Fruit fly (Drosophila melanogaster) whole organism, embryonic: ENCODE results near the gene Act87E.
A peak's percentile ranks its signal among the peaks of the same experiment; 100 is the strongest.

Experiments used
- CG10321 ChIP-seq: fragments of 200-800 bp; sonication (Bioruptor generic); IDR thresholded peaks from 2 replicates; pipeline ENCODE4 v1.3.6; 2022; ENCODE audit warnings: missing biosample characterization, missing genetic modification characterization
- CG13624 ChIP-seq: fragments of 200-800 bp; sonication (Bioruptor generic); optimal IDR thresholded peaks from 2 replicates; lab custom pipeline; 2016; ENCODE audit warnings: missing biosample characterization, missing genetic modification characterization
- CG13775 ChIP-seq: fragments of 200-800 bp; sonication (Bioruptor generic); optimal IDR thresholded peaks from 3 replicates; lab custom pipeline; 2017; ENCODE audit warnings: missing biosample characterization, mild to moderate bottlenecking, missing genetic modification characterization
- CG17328 ChIP-seq: fragments of 200-800 bp; sonication (Bioruptor generic); IDR thresholded peaks from 2 replicates; pipeline ENCODE4 v1.3.6; 2022; ENCODE audit warnings: missing biosample characterization, missing genetic modification characterization
- CG17829 ChIP-seq: fragments of 200-800 bp; optimal IDR thresholded peaks from 2 replicates; lab custom pipeline; 2019; ENCODE audit warnings: missing biosample characterization, mild to moderate bottlenecking, missing genetic modification characterization, moderate library complexity
- CG18011 ChIP-seq: fragments of 200-800 bp; sonication (Bioruptor generic); optimal IDR thresholded peaks from 2 replicates; lab custom pipeline; 2017; ENCODE audit warnings: missing biosample characterization, missing genetic modification characterization, mild to moderate bottlenecking, moderate library complexity, missing genotype
- CG18476 ChIP-seq: fragments of 200-800 bp; sonication (Bioruptor generic); optimal IDR thresholded peaks from 2 replicates; lab custom pipeline; 2016; ENCODE audit warnings: missing biosample characterization, mild to moderate bottlenecking, missing genetic modification characterization
- CG2120 ChIP-seq: fragments of 200-800 bp; sonication (Bioruptor generic); optimal IDR thresholded peaks from 3 replicates; lab custom pipeline; 2016; ENCODE audit warnings: missing biosample characterization, missing genetic modification characterization
- CG2199 ChIP-seq: fragments of 200-800 bp; sonication (Bioruptor generic); IDR thresholded peaks from 3 replicates; pipeline ENCODE4 v1.3.6; 2022; ENCODE audit warnings: missing biosample characterization, missing genetic modification characterization
- CG2678 ChIP-seq: fragments of 200-800 bp; sonication (Bioruptor generic); optimal IDR thresholded peaks from 3 replicates; lab custom pipeline; 2019; ENCODE audit warnings: missing biosample characterization, mild to moderate bottlenecking, missing genetic modification characterization, moderate library complexity
- CG31441 ChIP-seq: fragments of 200-800 bp; sonication (Bioruptor generic); IDR thresholded peaks from 2 replicates; pipeline ENCODE4 v1.3.6; 2022; ENCODE audit warnings: missing biosample characterization, missing genetic modification characterization
- CG34422 ChIP-seq: fragments of 200-800 bp; sonication (Bioruptor generic); IDR thresholded peaks from 3 replicates; pipeline ENCODE4 v1.3.6; 2022; ENCODE audit warnings: missing biosample characterization, missing genetic modification characterization
- CG8359 ChIP-seq: fragments of 200-800 bp; sonication (Bioruptor generic); optimal IDR thresholded peaks from 2 replicates; lab custom pipeline; 2017; ENCODE audit warnings: missing biosample characterization, mild to moderate bottlenecking, missing genetic modification characterization, borderline replicate concordance
- CG8944 ChIP-seq: fragments of 200-800 bp; sonication (Bioruptor generic); optimal IDR thresholded peaks from 3 replicates; lab custom pipeline; 2016; ENCODE audit warnings: missing biosample characterization, missing genetic modification characterization
- CG9215 ChIP-seq: fragments of 200-800 bp; sonication (Bioruptor generic); IDR thresholded peaks from 2 replicates; pipeline ENCODE4 v1.3.6; 2022; ENCODE audit warnings: missing biosample characterization, missing genetic modification characterization
- CG9437 ChIP-seq: fragments of 200-800 bp; sonication (Bioruptor generic); optimal IDR thresholded peaks from 2 replicates; lab custom pipeline; 2018; ENCODE audit warnings: missing biosample characterization, mild to moderate bottlenecking, missing genetic modification characterization
- CrebB ChIP-seq: fragments of 200-800 bp; sonication (Bioruptor generic); optimal IDR thresholded peaks from 3 replicates; lab custom pipeline; 2018; ENCODE audit warnings: missing biosample characterization, mild to moderate bottlenecking, missing genetic modification characterization
- Dll ChIP-seq: fragments of 200-800 bp; sonication (Bioruptor generic); IDR thresholded peaks from 4 replicates; pipeline ENCODE4 v1.3.6; 2022; ENCODE audit warnings: missing biosample characterization, missing genetic modification characterization; ENCODE audit not compliant: partially characterized antibody
- Doc2 ChIP-seq: fragments of 200-800 bp; sonication (Bioruptor generic); IDR thresholded peaks from 2 replicates; pipeline ENCODE4 v1.3.6; 2022; ENCODE audit warnings: missing biosample characterization, missing genetic modification characterization
- E2f2 ChIP-seq: fragments of 200-800 bp; sonication (Bioruptor generic); IDR thresholded peaks from 2 replicates; pipeline ENCODE4 v1.3.6; 2022; ENCODE audit warnings: missing biosample characterization, missing genetic modification characterization
- Elba2 ChIP-seq: fragments of 200-800 bp; sonication (Bioruptor generic); optimal IDR thresholded peaks from 3 replicates; lab custom pipeline; 2016; ENCODE audit warnings: missing biosample characterization, missing genetic modification characterization
- HLH3B ChIP-seq: fragments of 200-800 bp; sonication (Bioruptor generic); IDR thresholded peaks from 2 replicates; pipeline ENCODE4 v1.3.6; 2022; ENCODE audit warnings: missing biosample characterization, missing genetic modification characterization
- Hand ChIP-seq: fragments of 200-800 bp; sonication (Bioruptor generic); optimal IDR thresholded peaks from 2 replicates; lab custom pipeline; 2017; ENCODE audit warnings: mild to moderate bottlenecking, missing biosample characterization, missing genetic modification reagents, missing genetic modification characterization
- Jarid2 ChIP-seq: fragments of 200-800 bp; sonication (Bioruptor generic); optimal IDR thresholded peaks from 3 replicates; lab custom pipeline; 2017; ENCODE audit warnings: mild to moderate bottlenecking, missing biosample characterization, missing genetic modification reagents, missing genetic modification characterization
- Med ChIP-seq: fragments of 200-800 bp; sonication (Bioruptor generic); peaks from one replicate; lab custom pipeline; 2016; ENCODE audit warnings: missing biosample characterization, missing genetic modification characterization, mild to moderate bottlenecking, inconsistent platforms, moderate library complexity
- Trl ChIP-seq, 3 experiments: fragments of >200 bp in 2 of 3; fragments of 200-800 bp in 1 of 3; sonication (Bioruptor generic) in 1 of 3; optimal IDR thresholded peaks; 2 replicates in 1 of 3; 3 replicates in 2 of 3; lab custom pipeline; 2016 to 2017; ENCODE audit warnings: missing biosample characterization in 1 of 3, missing genetic modification characterization in 1 of 3
- abd-A ChIP-seq: fragments of 200-800 bp; sonication (Bioruptor generic); optimal IDR thresholded peaks from 3 replicates; lab custom pipeline; 2019; ENCODE audit warnings: missing biosample characterization, mild to moderate bottlenecking, missing genetic modification characterization, moderate library complexity
- amos ChIP-seq: fragments of 200-800 bp; sonication (Bioruptor generic); IDR thresholded peaks from 2 replicates; pipeline ENCODE4 v1.3.6; 2022; ENCODE audit warnings: missing biosample characterization, missing genetic modification characterization; ENCODE audit not compliant: partially characterized antibody
- cg ChIP-seq: fragments of 200-800 bp; sonication (Bioruptor generic); optimal IDR thresholded peaks from 3 replicates; lab custom pipeline; 2019; ENCODE audit warnings: missing biosample characterization, mild to moderate bottlenecking, missing genetic modification characterization, moderate library complexity
- chinmo ChIP-seq: fragments of 200-800 bp; sonication (Bioruptor generic); IDR thresholded peaks from 4 replicates; pipeline ENCODE4 v1.3.6; 2022; ENCODE audit warnings: missing biosample characterization, missing genetic modification characterization; ENCODE audit not compliant: partially characterized antibody
- ci ChIP-seq: fragments of 200-800 bp; sonication (Bioruptor generic); IDR thresholded peaks from 3 replicates; pipeline ENCODE4 v1.3.6; 2022; ENCODE audit warnings: missing biosample characterization, missing genetic modification characterization
- crc ChIP-seq: fragments of 200-800 bp; sonication (Bioruptor generic); optimal IDR thresholded peaks from 2 replicates; lab custom pipeline; 2016; ENCODE audit warnings: missing biosample characterization, missing genetic modification characterization
- croc ChIP-seq: fragments of 200-800 bp; sonication (Bioruptor generic); conservative IDR thresholded peaks from 3 replicates; pipeline ENCODE4 v1.3.6; 2022; ENCODE audit warnings: missing biosample characterization, missing genetic modification characterization
- ems ChIP-seq: fragments of 200-800 bp; sonication (Bioruptor generic); optimal IDR thresholded peaks from 3 replicates; lab custom pipeline; 2016; ENCODE audit warnings: missing biosample characterization, missing genetic modification characterization
- gsb-n ChIP-seq: fragments of 200-800 bp; sonication (Bioruptor generic); optimal IDR thresholded peaks from 3 replicates; lab custom pipeline; 2018; ENCODE audit warnings: missing biosample characterization, mild to moderate bottlenecking, missing genetic modification characterization
- jumu ChIP-seq: fragments of 200-800 bp; sonication (Bioruptor generic); optimal IDR thresholded peaks from 3 replicates; lab custom pipeline; 2016; ENCODE audit warnings: missing biosample characterization, missing genetic modification characterization
- kay ChIP-seq: fragments of 200-800 bp; sonication (Bioruptor generic); optimal IDR thresholded peaks from 2 replicates; lab custom pipeline; 2016; ENCODE audit warnings: missing biosample characterization, missing genetic modification characterization
- kni ChIP-seq: fragments of 200-800 bp; sonication (Bioruptor generic); optimal IDR thresholded peaks from 3 replicates; lab custom pipeline; 2017; ENCODE audit warnings: mild to moderate bottlenecking, missing biosample characterization, missing genetic modification reagents, missing genetic modification characterization
- lov ChIP-seq, 2 experiments: fragments of 200-800 bp in 1 of 2; fragments of >200 bp in 1 of 2; sonication (Bioruptor generic) in 1 of 2; IDR thresholded peaks in 1 of 2; optimal IDR thresholded peaks in 1 of 2; 2 replicates in 1 of 2; 3 replicates in 1 of 2; pipeline versions ENCODE4 v1.3.6 to Lab custom; 2017 to 2022; ENCODE audit warnings: missing biosample characterization in 1 of 2, missing genetic modification characterization in 1 of 2
- p53 ChIP-seq: fragments of 200-800 bp; sonication (Bioruptor generic); optimal IDR thresholded peaks from 2 replicates; lab custom pipeline; 2016; ENCODE audit warnings: missing biosample characterization, missing genetic modification characterization
- pnt ChIP-seq: fragments of 200-800 bp; sonication (Bioruptor generic); optimal IDR thresholded peaks from 3 replicates; lab custom pipeline; 2016; ENCODE audit warnings: missing biosample characterization, missing genetic modification characterization
- sens ChIP-seq: fragments of 200-800 bp; sonication (Bioruptor generic); peaks from one replicate; lab custom pipeline; 2016; ENCODE audit warnings: missing biosample characterization, missing genetic modification characterization
- sim ChIP-seq: fragments of 200-800 bp; sonication (Bioruptor generic); IDR thresholded peaks from 2 replicates; pipeline ENCODE4 v1.3.6; 2022; ENCODE audit warnings: missing biosample characterization, missing genetic modification characterization
- stwl ChIP-seq: fragments of 200-800 bp; sonication (Bioruptor generic); optimal IDR thresholded peaks from 3 replicates; lab custom pipeline; 2018; ENCODE audit warnings: missing biosample characterization, mild to moderate bottlenecking, missing genetic modification characterization, moderate library complexity
- unc-4 ChIP-seq: fragments of 200-800 bp; sonication (Bioruptor generic); IDR thresholded peaks from 2 replicates; pipeline ENCODE4 v1.3.6; 2022; ENCODE audit warnings: missing biosample characterization, missing genetic modification characterization; ENCODE audit not compliant: partially characterized antibody

Act87E gene

DNA sequence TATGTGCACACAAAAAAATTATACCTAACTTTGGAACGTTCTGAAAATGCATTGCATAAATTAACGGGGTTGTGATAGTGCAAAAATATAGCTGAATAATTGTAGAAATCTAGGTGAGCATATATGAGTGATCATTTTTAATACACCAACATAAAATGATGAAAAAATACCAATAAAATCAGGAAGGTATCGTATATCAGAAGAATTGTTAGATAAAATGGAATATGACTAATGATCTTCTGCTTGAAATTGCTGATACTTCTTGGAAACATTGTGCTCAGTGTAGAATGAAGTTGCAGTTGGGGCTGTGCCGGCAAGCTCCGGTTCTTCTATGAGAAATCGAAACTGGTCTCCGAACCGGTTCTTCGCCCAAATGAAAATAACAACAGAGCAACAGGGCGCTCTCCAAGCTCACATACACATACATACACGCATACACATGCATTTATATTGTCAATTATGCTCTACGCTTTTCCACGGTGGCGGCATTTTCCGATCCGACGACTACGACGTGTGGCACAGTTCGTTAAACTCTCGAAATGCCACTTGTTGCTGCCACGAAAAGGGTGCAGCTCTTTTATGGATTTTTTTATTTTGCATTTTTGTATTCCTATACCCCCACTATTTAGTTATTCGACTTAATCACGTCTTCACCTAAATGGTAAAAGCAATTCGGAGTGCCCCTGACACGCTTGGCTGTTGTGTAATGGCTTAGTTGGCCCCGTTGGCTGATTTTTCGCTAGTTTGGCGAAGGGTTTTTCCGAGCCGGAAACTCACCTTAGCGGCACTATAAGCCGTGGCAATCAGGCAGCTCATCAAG, 24.7 kb upstream of the Act87E start (continued):
- TF ChIP-seq croc (GFP tag; lab: Robert Waterston, UW) = peak; percentile 81
- peak; percentile 75 for TF ChIP-seq CrebB (tag; lab: Kevin White, UChicago)
- TF ChIP-seq jumu (GFP tag; lab: Kevin White, UChicago) = peak; percentile 81
- peak; percentile 85 for TF ChIP-seq gsb-n (tag; lab: Kevin White, UChicago)
- TF ChIP-seq Med (GFP tag; lab: Kevin White, UChicago) = peak; percentile 98
- peak; percentile 86 for TF ChIP-seq CG8944 (GFP tag; lab: Kevin White, UChicago)
- TF ChIP-seq CG2120 = peak; percentile 92

DNA sequence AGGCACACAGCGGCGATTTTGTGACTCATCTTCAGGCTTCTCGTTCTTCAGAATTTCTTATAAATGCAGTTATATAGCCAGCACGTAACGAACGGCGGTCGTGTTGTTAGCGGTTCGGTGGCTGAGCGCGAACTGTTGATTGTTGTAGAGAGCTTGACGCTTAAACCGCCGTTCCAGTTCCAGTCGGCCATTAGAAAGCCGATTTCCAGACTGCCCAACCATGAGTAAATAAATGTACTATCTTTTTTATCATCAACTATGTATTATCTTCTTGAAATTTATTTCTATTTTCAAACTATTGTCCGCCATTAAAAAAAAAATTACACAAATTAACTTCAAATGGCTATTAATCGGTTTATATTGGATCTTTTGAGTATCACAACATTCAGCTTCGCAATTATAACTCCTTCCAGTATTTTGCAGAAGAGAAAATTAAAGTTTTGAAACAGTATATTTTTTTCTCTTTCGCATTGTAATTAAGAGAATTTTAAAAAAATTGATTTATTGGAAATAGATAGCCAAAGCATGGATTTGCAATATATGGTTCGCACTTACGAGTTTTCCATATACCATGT, 24.0 kb upstream of the Act87E start, which contains the start of gene GILT1:
GILT1 (minus strand) TSS at position 141 of the 575 bp plus-strand sequence.
- TF ChIP-seq stwl (tag; lab: Kevin White, UChicago) (peak; percentile 6), ems (no peak), unc-4 (GFP tag; lab: Robert Waterston, UW) (0 out of 2 replicates have a peak, but pooled peaks have one; percentile 16), Doc2 (GFP tag; lab: Robert Waterston, UW) (no peak), E2f2 (peak; percentile 6; the same call in 1 of the 2 replicates), CG18011 (GFP tag; lab: Kevin White, UChicago) (peak; percentile 96), cg (GFP tag; lab: Kevin White, UChicago) (no peak), ci (GFP tag; lab: Robert Waterston, UW) (peak; percentile 26; the same call in 1 of the 3 replicates), CG9437 (GFP tag; lab: Kevin White, UChicago) (no peak), Trl (optimal IDR thresholded peaks at IDR 0.05; lab: Kevin White, UChicago) (peak; percentile 16 to 34), Trl (GFP tag; optimal IDR thresholded peaks at IDR 0.05; lab: Kevin White, UChicago) (no peak), CG13624 (GFP tag; lab: Kevin White, UChicago) (no peak), p53 (no peak), HLH3B (GFP tag; lab: Robert Waterston, UW) (no peak), Dll (GFP tag; lab: Robert Waterston, UW) (peak; percentile 28; the same call in 1 of the 4 replicates), kni (GFP tag; lab: Kevin White, UChicago) (peak; percentile 0), chinmo (GFP tag; lab: Robert Waterston, UW) (0 out of 4 replicates have a peak, but pooled peaks have one; percentile 62), sim (GFP tag; lab: Robert Waterston, UW) (0 out of 2 replicates have a peak, but pooled peaks have one; percentile 15), CG17829 (no peak), CrebB (tag; lab: Kevin White, UChicago) (no peak), crc (GFP tag; lab: Kevin White, UChicago) (no peak), pnt (GFP tag; lab: Kevin White, UChicago) (no peak), amos (GFP tag; lab: Robert Waterston, UW) (no peak; the same call in 1 of the 2 replicates), sens (GFP tag; lab: Kevin White, UChicago) (peak; percentile 63), CG13775 (no peak), CG34422 (GFP tag; lab: Robert Waterston, UW) (0 out of 3 replicates have a peak, but pooled peaks have one; percentile 35), CG31441 (GFP tag; lab: Robert Waterston, UW) (no peak), CG18476 (GFP tag; lab: Kevin White, UChicago) (no peak), CG2199 (no peak), Jarid2 (GFP tag; lab: Kevin White, UChicago) (peak; percentile 65), abd-A (no peak), CG10321 (GFP tag; lab: Robert Waterston, UW) (no peak), lov (optimal IDR thresholded peaks at IDR 0.05; lab: Kevin White, UChicago) (no peak), lov (GFP tag; IDR thresholded peaks at IDR 0.05; lab: Robert Waterston, UW) (0 out of 3 replicates have a peak, but pooled peaks have one; percentile 35), Elba2 (GFP tag; lab: Kevin White, UChicago) (no peak), Hand (no peak), kay (GFP tag; lab: Kevin White, UChicago) (peak; percentile 10), CG8359 (no peak), CG17328 (0 out of 2 replicates have a peak, but pooled peaks have one; percentile 13), CG2678 (tag; lab: Kevin White, UChicago) (peak; percentile 7), CG9215 (GFP tag; lab: Robert Waterston, UW) (no peak)
